Worm (Caenorhabditis elegans) whole organism, young adult: ENCODE measurements around the gene col-175.

ENCODE experiments used
- B0019.2 ChIP-seq: fragments of 200-800 bp; sonication (Bioruptor generic); conservative IDR thresholded peaks from 2 replicates; pipeline ENCODE4 v1.3.6; 2022; ENCODE audit warnings: missing genetic modification reagents, missing genetic modification characterization, missing compliant biosample characterization
- B0035.1 ChIP-seq: sonication (generic microtip); optimal IDR thresholded peaks from 2 replicates; lab custom pipeline; 2016; ENCODE audit warnings: missing genetic modification characterization, mild to moderate bottlenecking, missing compliant biosample characterization, missing genotype, missing genetic modification reagents
- B0261.1 ChIP-seq: sonication (generic microtip); optimal IDR thresholded peaks from 2 replicates; lab custom pipeline; 2016; ENCODE audit warnings: mild to moderate bottlenecking, missing genetic modification characterization, moderate library complexity, missing compliant biosample characterization
- C17E4.6 ChIP-seq: fragments of 200-800 bp; sonication (Bioruptor generic); IDR thresholded peaks from 2 replicates; pipeline ENCODE4 v1.3.6; 2022; ENCODE audit warnings: missing genetic modification reagents, missing genetic modification characterization, missing compliant biosample characterization
- F22D6.2 ChIP-seq: sonication (generic microtip); optimal IDR thresholded peaks from 2 replicates; lab custom pipeline; 2016; ENCODE audit warnings: mild to moderate bottlenecking, missing genetic modification characterization, missing compliant biosample characterization
- K12H6.12 ChIP-seq: fragments of 200-800 bp; sonication (Bioruptor generic); optimal IDR thresholded peaks from 2 replicates; lab custom pipeline; 2018; ENCODE audit warnings: mild to moderate bottlenecking, missing genetic modification characterization, missing compliant biosample characterization
- Y56A3A.18 ChIP-seq: fragments of 200-800 bp; sonication (Bioruptor generic); IDR thresholded peaks from 2 replicates; pipeline ENCODE4 v1.3.6; 2022; ENCODE audit warnings: missing genetic modification reagents, missing genetic modification characterization, missing compliant biosample characterization
- Y67H2A.10 ChIP-seq: fragments of 200-800 bp; sonication (Bioruptor generic); conservative IDR thresholded peaks from 2 replicates; pipeline ENCODE4 v1.3.6; 2022; ENCODE audit warnings: missing genetic modification reagents, missing genetic modification characterization, missing compliant biosample characterization
- Y79H2A.3 ChIP-seq: fragments of 200-800 bp; sonication (Bioruptor generic); conservative IDR thresholded peaks from 2 replicates; pipeline ENCODE4 v1.3.6; 2022; ENCODE audit warnings: missing genetic modification reagents, missing genetic modification characterization, missing compliant biosample characterization
- Y95B8A.8 ChIP-seq: fragments of 200-800 bp; sonication (Bioruptor generic); IDR thresholded peaks from 2 replicates; pipeline ENCODE4 v1.3.6; 2022; ENCODE audit warnings: missing genetic modification reagents, missing genetic modification characterization, missing compliant biosample characterization
- akir-1 ChIP-seq: fragments of 200-800 bp; sonication (Bioruptor generic); optimal IDR thresholded peaks from 2 replicates; lab custom pipeline; 2018; ENCODE audit warnings: mild to moderate bottlenecking, missing genetic modification characterization, moderate library complexity, missing compliant biosample characterization
- athp-1 ChIP-seq: sonication (generic microtip); optimal IDR thresholded peaks from 2 replicates; lab custom pipeline; 2017; ENCODE audit warnings: mild to moderate bottlenecking, missing genetic modification characterization, missing compliant biosample characterization
- bed-1 ChIP-seq: fragments of 200-800 bp; sonication (Bioruptor generic); IDR thresholded peaks from 2 replicates; pipeline ENCODE4 v1.3.6; 2022; ENCODE audit warnings: missing genetic modification reagents, missing genetic modification characterization, missing compliant biosample characterization
- ceh-100 ChIP-seq: fragments of 200-800 bp; sonication (Bioruptor generic); IDR thresholded peaks from 2 replicates; pipeline ENCODE4 v1.3.6; 2022; ENCODE audit warnings: missing genetic modification reagents, missing genetic modification characterization, missing compliant biosample characterization
- dox-1 ChIP-seq: fragments of 200-800 bp; sonication (Bioruptor generic); IDR thresholded peaks from 2 replicates; pipeline ENCODE4 v1.3.6; 2022; ENCODE audit warnings: missing genetic modification reagents, missing genetic modification characterization, missing compliant biosample characterization
- dpff-1 ChIP-seq: sonication (generic microtip); optimal IDR thresholded peaks from 2 replicates; lab custom pipeline; 2017; ENCODE audit warnings: mild to moderate bottlenecking, missing genetic modification characterization, missing compliant biosample characterization
- egl-44 ChIP-seq: fragments of 200-800 bp; sonication (Bioruptor generic); IDR thresholded peaks from 2 replicates; pipeline ENCODE4 v1.3.6; 2022; ENCODE audit warnings: missing genetic modification reagents, missing genetic modification characterization, missing compliant biosample characterization
- him-1 ChIP-seq: sonication (generic microtip); optimal IDR thresholded peaks from 2 replicates; lab custom pipeline; 2016; ENCODE audit warnings: missing genotype, missing genetic modification reagents, missing genetic modification characterization, missing compliant biosample characterization
- hrde-1 ChIP-seq: sonication (generic microtip); optimal IDR thresholded peaks from 2 replicates; lab custom pipeline; 2016; ENCODE audit warnings: missing genetic modification characterization, mild to moderate bottlenecking, missing compliant biosample characterization, moderate library complexity, missing genotype, missing genetic modification reagents, borderline replicate concordance
- let-526 ChIP-seq: fragments of 200-800 bp; sonication (Bioruptor generic); IDR thresholded peaks from 2 replicates; pipeline ENCODE4 v1.3.6; 2022; ENCODE audit warnings: missing genetic modification reagents, missing genetic modification characterization, missing compliant biosample characterization
- let-607 ChIP-seq, 2 experiments: fragments of 200-800 bp in 1 of 2; sonication (Bioruptor generic) in 1 of 2; sonication (generic microtip) in 1 of 2; optimal IDR thresholded peaks; 2 replicates each; lab custom pipeline; 2016 to 2018; ENCODE audit warnings: mild to moderate bottlenecking in 2 of 2, missing compliant biosample characterization in 2 of 2, missing genetic modification characterization in 2 of 2, moderate library complexity in 2 of 2, missing genotype in 1 of 2
- lin-26 ChIP-seq: fragments of 200-800 bp; sonication (Bioruptor generic); IDR thresholded peaks from 2 replicates; pipeline ENCODE4 v1.3.6; 2022; ENCODE audit warnings: missing genetic modification reagents, missing genetic modification characterization, missing compliant biosample characterization
- lir-1 ChIP-seq: fragments of 200-800 bp; sonication (Bioruptor generic); conservative IDR thresholded peaks from 2 replicates; pipeline ENCODE4 v1.3.6; 2022; ENCODE audit warnings: missing genetic modification reagents, missing genetic modification characterization, missing compliant biosample characterization
- madf-8 ChIP-seq: fragments of 200-800 bp; sonication (Bioruptor generic); conservative IDR thresholded peaks from 2 replicates; pipeline ENCODE4 v1.3.6; 2022; ENCODE audit warnings: missing genetic modification reagents, missing genetic modification characterization, missing compliant biosample characterization
- mel-28 ChIP-seq: sonication (generic microtip); optimal IDR thresholded peaks from 2 replicates; lab custom pipeline; 2016; ENCODE audit warnings: borderline replicate concordance, mild to moderate bottlenecking, missing genetic modification characterization, missing compliant biosample characterization
- nhr-179 ChIP-seq: sonication (generic microtip); optimal IDR thresholded peaks from 2 replicates; lab custom pipeline; 2016; ENCODE audit warnings: mild to moderate bottlenecking, missing genetic modification characterization, missing compliant biosample characterization
- nhr-27 ChIP-seq: fragments of 200-800 bp; sonication (Bioruptor generic); optimal IDR thresholded peaks from 2 replicates; lab custom pipeline; 2018; ENCODE audit warnings: mild to moderate bottlenecking, missing genetic modification characterization, moderate library complexity, missing compliant biosample characterization
- nhr-80 ChIP-seq: sonication (generic microtip); optimal IDR thresholded peaks from 2 replicates; lab custom pipeline; 2016; ENCODE audit warnings: missing genetic modification characterization, missing compliant biosample characterization
- pha-4 ChIP-seq: fragments of 150-350 bp; sonication (generic microtip); optimal IDR thresholded peaks from 2 replicates; lab custom pipeline; 2014; ENCODE audit warnings: missing biosample characterization, missing genetic modification reagents, missing genetic modification characterization
- repo-1 ChIP-seq: sonication (generic microtip); optimal IDR thresholded peaks from 2 replicates; lab custom pipeline; 2017; ENCODE audit warnings: mild to moderate bottlenecking, missing genetic modification characterization, missing compliant biosample characterization
- snpc-4 ChIP-seq, 5 experiments: fragments of 150-350 bp in 1 of 5; sonication (generic microtip) in 4 of 5; optimal IDR thresholded peaks; 2 replicates each; lab custom pipeline; 2014 to 2018; ENCODE audit warnings: missing genetic modification characterization in 5 of 5, missing biosample characterization in 3 of 5, antibody characterized with exemption in 2 of 5, mild to moderate bottlenecking in 2 of 5, missing compliant biosample characterization in 2 of 5, missing genotype in 2 of 5, moderate library complexity in 2 of 5, missing genetic modification reagents in 1 of 5
- somi-1 ChIP-seq: fragments of 200-800 bp; sonication (Bioruptor generic); optimal IDR thresholded peaks from 2 replicates; lab custom pipeline; 2018; ENCODE audit warnings: mild to moderate bottlenecking, missing genetic modification characterization, missing compliant biosample characterization
- ztf-28 ChIP-seq: fragments of 200-800 bp; sonication (Bioruptor generic); IDR thresholded peaks from 2 replicates; pipeline ENCODE4 v1.3.6; 2022; ENCODE audit warnings: missing genetic modification reagents, missing genetic modification characterization, missing compliant biosample characterization

The col-175 gene

ce11 chrX:9232037-9232436, 2.4 kb downstream of the col-175 start, which contains the start of gene vav-1:
TSS of gene vav-1 (minus strand) at chrX:9232137.
- TF ChIP-seq Y79H2A.3 (GFP tag; lab: Robert Waterston, UW) (no peak), B0019.2 (GFP tag; lab: Robert Waterston, UW) (no peak), C17E4.6 (no peak), egl-44 (no peak), Y67H2A.10 (GFP tag; lab: Robert Waterston, UW) (no peak)

- TF ChIP-seq nhr-80 (tag; lab: Kevin White, UChicago) (peak; percentile 33), pha-4 (tag; lab: Kevin White, UChicago) (no peak)
These were observed 2.9 kb downstream of the col-175 start for ce11 chrX:9231556-9231955.

- TF ChIP-seq C17E4.6 (no peak), ztf-28 (GFP tag; lab: Robert Waterston, UW) (no peak), hrde-1 (tag; lab: Kevin White, UChicago) (no peak), nhr-27 (tag; lab: Kevin White, UChicago) (no peak), B0035.1 (tag; lab: Kevin White, UChicago) (no peak), nhr-179 (tag; lab: Kevin White, UChicago) (no peak), dpff-1 (tag; lab: Kevin White, UChicago) (no peak), akir-1 (GFP tag; lab: Kevin White, UChicago) (no peak)
These were observed 4.1 kb downstream of the col-175 start for ce11 chrX:9230322-9230721.

ce11 chrX:9228441-9228840, 6.0 kb downstream of the col-175 start:
- no peak for TF ChIP-seq let-526 (GFP tag; lab: Robert Waterston, UW)
- TF ChIP-seq athp-1 (tag; lab: Kevin White, UChicago): no peak
- TF ChIP-seq dox-1 (GFP tag; lab: Robert Waterston, UW): no peak
- TF ChIP-seq repo-1 (tag; lab: Kevin White, UChicago): no peak
- TF ChIP-seq snpc-4 (GFP tag; optimal IDR thresholded peaks at IDR 0.05; lab: Kevin White, UChicago): no peak
- no peak for TF ChIP-seq snpc-4 (tag; optimal IDR thresholded peaks at IDR 0.05; lab: Kevin White, UChicago)
- no peak for TF ChIP-seq madf-8 (GFP tag; lab: Robert Waterston, UW)
- no peak for TF ChIP-seq him-1 (tag; lab: Kevin White, UChicago)
- TF ChIP-seq somi-1 (GFP tag; lab: Kevin White, UChicago): no peak
- TF ChIP-seq Y56A3A.18 (GFP tag; lab: Robert Waterston, UW): no peak
- TF ChIP-seq Y95B8A.8: no peak
- TF ChIP-seq bed-1 (GFP tag; lab: Robert Waterston, UW): no peak
- no peak for TF ChIP-seq F22D6.2 (tag; lab: Kevin White, UChicago)
- TF ChIP-seq K12H6.12: no peak
- no peak for TF ChIP-seq let-607 (tag; optimal IDR thresholded peaks at IDR 0.05; lab: Kevin White, UChicago)
- TF ChIP-seq, all 124 proteins: peak for 0

ce11 chrX:9226904-9227303, 7.5 kb downstream of the col-175 start:
- TF ChIP-seq B0261.1 (tag; lab: Kevin White, UChicago) (no peak), dox-1 (GFP tag; lab: Robert Waterston, UW) (no peak), lir-1 (GFP tag; lab: Robert Waterston, UW) (no peak), lin-26 (GFP tag; lab: Robert Waterston, UW) (no peak), mel-28 (tag; lab: Kevin White, UChicago) (no peak), ceh-100 (GFP tag; lab: Robert Waterston, UW) (no peak)
